Worm (Caenorhabditis elegans): ENCODE results near the gene F36H1.12.

Gene F36H1.12

ce11 chrIV:11006868-11007267 is 46.6 kb downstream of the F36H1.12 start:
- TF ChIP-seq pes-1 (GFP tag; IDR thresholded peaks at IDR 0.05): no peak
- TF ChIP-seq ceh-13 (GFP tag; optimal IDR thresholded peaks at IDR 0.05): no peak
- no peak for TF ChIP-seq ama-1 (optimal IDR thresholded peaks at IDR 0.05)
- no peak for TF ChIP-seq F13C5.2 (tag; optimal IDR thresholded peaks at IDR 0.05)
- TF ChIP-seq hmbx-1 (tag; optimal IDR thresholded peaks at IDR 0.05): no peak
- TF ChIP-seq scrt-1 (GFP tag; IDR thresholded peaks at IDR 0.05): no peak

ce11 chrIV:11006383-11006782 is 47.1 kb downstream of the F36H1.12 start:
- TF ChIP-seq sea-1 (GFP tag; conservative IDR thresholded peaks at IDR 0.05): no peak
- no peak for TF ChIP-seq ceh-13 (GFP tag; optimal IDR thresholded peaks at IDR 0.05)
- no peak for TF ChIP-seq tra-4 (tag; optimal IDR thresholded peaks at IDR 0.05)
- no peak for TF ChIP-seq pes-1 (GFP tag; IDR thresholded peaks at IDR 0.05)
- TF ChIP-seq ceh-36 (tag; optimal IDR thresholded peaks at IDR 0.05): no peak
- TF ChIP-seq tbx-37 (GFP tag; conservative IDR thresholded peaks at IDR 0.05): no peak
- TF ChIP-seq aly-1 (tag; optimal IDR thresholded peaks at IDR 0.05): no peak
- no peak for TF ChIP-seq tbx-11 (GFP tag; IDR thresholded peaks at IDR 0.05)
- no peak for TF ChIP-seq hnd-1 (tag; optimal IDR thresholded peaks at IDR 0.05)

- TF ChIP-seq hnd-1 (tag; optimal IDR thresholded peaks at IDR 0.05) (no peak), B0310.2 (tag; optimal IDR thresholded peaks at IDR 0.05) (no peak), F13C5.2 (tag; optimal IDR thresholded peaks at IDR 0.05) (no peak), tbx-11 (GFP tag; IDR thresholded peaks at IDR 0.05) (no peak), ama-1 (optimal IDR thresholded peaks at IDR 0.05) (no peak), tra-4 (tag; optimal IDR thresholded peaks at IDR 0.05) (no peak)
These were observed 49.2 kb downstream of the F36H1.12 start, which contains the start of gene F13H10.1 for ce11 chrIV:11004273-11004672. TSS of gene F13H10.1 (plus strand) at chrIV:11004573.
